Worm (Caenorhabditis elegans) whole organism, L3 larva: ENCODE measurements around the gene K07B1.7.

Experiments used
- R02D3.7 ChIP-seq: fragments of 150-350 bp; optimal IDR thresholded peaks from 2 replicates; lab custom pipeline; 2014; ENCODE audit warnings: missing biosample characterization, missing genetic modification characterization
- ZK546.5 ChIP-seq: sonication (generic microtip); optimal IDR thresholded peaks from 2 replicates; lab custom pipeline; 2017; ENCODE audit warnings: missing biosample characterization, missing genetic modification characterization
- aly-2 ChIP-seq: fragments of 150-350 bp; optimal IDR thresholded peaks from 2 replicates; lab custom pipeline; 2014; ENCODE audit warnings: missing biosample characterization, missing genetic modification characterization
- ama-1 ChIP-seq: fragments of 150-350 bp; optimal IDR thresholded peaks from 2 replicates; lab custom pipeline; 2018
- ceh-16 ChIP-seq: sonication (generic microtip); optimal IDR thresholded peaks from 2 replicates; lab custom pipeline; 2017; ENCODE audit warnings: missing biosample characterization, missing genetic modification characterization
- ceh-28 ChIP-seq: fragments of 150-350 bp; optimal IDR thresholded peaks from 2 replicates; lab custom pipeline; 2014; ENCODE audit warnings: missing biosample characterization, missing genetic modification reagents, missing genetic modification characterization
- ceh-82 ChIP-seq: fragments of 150-350 bp; optimal IDR thresholded peaks from 2 replicates; lab custom pipeline; 2014; ENCODE audit warnings: missing biosample characterization, missing genetic modification characterization
- ceh-9 ChIP-seq: sonication (generic microtip); optimal IDR thresholded peaks from 2 replicates; lab custom pipeline; 2018; ENCODE audit warnings: missing biosample characterization, missing genetic modification characterization
- daf-12 ChIP-seq: fragments of 150-350 bp; optimal IDR thresholded peaks from 2 replicates; lab custom pipeline; 2014; ENCODE audit warnings: missing biosample characterization, missing genetic modification reagents, missing genetic modification characterization
- egl-27 ChIP-seq: sonication (generic microtip); optimal IDR thresholded peaks from 4 replicates; lab custom pipeline; 2017; ENCODE audit warnings: missing biosample characterization, missing genetic modification reagents, missing genetic modification characterization
- egl-5 ChIP-seq: fragments of 150-350 bp; optimal IDR thresholded peaks from 2 replicates; lab custom pipeline; 2017; ENCODE audit warnings: missing biosample characterization, missing genetic modification reagents, missing genetic modification characterization, inconsistent platforms
- elt-1 ChIP-seq: fragments of 150-350 bp; optimal IDR thresholded peaks from 2 replicates; lab custom pipeline; 2014; ENCODE audit warnings: missing biosample characterization, missing genetic modification characterization
- elt-2 ChIP-seq: sonication (generic microtip); optimal IDR thresholded peaks from 2 replicates; lab custom pipeline; 2016; ENCODE audit warnings: missing genetic modification reagents, mild to moderate bottlenecking, missing genetic modification characterization, missing compliant biosample characterization
- elt-3 ChIP-seq, 3 experiments: fragments of 150-350 bp in 1 of 3; sonication (generic microtip) in 2 of 3; optimal IDR thresholded peaks; 2 replicates in 2 of 3; 4 replicates in 1 of 3; lab custom pipeline; 2014 to 2017; ENCODE audit warnings: missing biosample characterization in 3 of 3, missing genetic modification characterization in 3 of 3
- eor-1 ChIP-seq, 2 experiments: fragments of 150-350 bp; optimal IDR thresholded peaks; 2 replicates each; lab custom pipeline; 2014 to 2018; ENCODE audit warnings: missing biosample characterization in 2 of 2, missing genetic modification characterization in 2 of 2
- fkh-10 ChIP-seq: sonication (generic microtip); optimal IDR thresholded peaks from 2 replicates; lab custom pipeline; 2017; ENCODE audit warnings: missing biosample characterization, missing genetic modification reagents, missing genetic modification characterization
- fkh-2 ChIP-seq: fragments of 150-350 bp; optimal IDR thresholded peaks from 2 replicates; lab custom pipeline; 2014; ENCODE audit warnings: missing biosample characterization, missing genetic modification reagents, missing genetic modification characterization
- fos-1 ChIP-seq: fragments of 150-350 bp; optimal IDR thresholded peaks from 2 replicates; lab custom pipeline; 2014; ENCODE audit warnings: missing biosample characterization, missing genetic modification characterization
- hmg-11 ChIP-seq: sonication (generic microtip); optimal IDR thresholded peaks from 2 replicates; lab custom pipeline; 2016; ENCODE audit warnings: missing genetic modification characterization, missing compliant biosample characterization
- jun-1 ChIP-seq: fragments of 150-350 bp; optimal IDR thresholded peaks from 2 replicates; lab custom pipeline; 2014; ENCODE audit warnings: missing biosample characterization, missing genetic modification reagents, missing genetic modification characterization
- lin-15B ChIP-seq: fragments of 150-350 bp; optimal IDR thresholded peaks from 2 replicates; lab custom pipeline; 2014; ENCODE audit warnings: missing biosample characterization, missing genetic modification characterization
- lin-39 ChIP-seq: fragments of 150-350 bp; optimal IDR thresholded peaks from 2 replicates; lab custom pipeline; 2018; ENCODE audit warnings: missing biosample characterization, missing genetic modification reagents, missing genetic modification characterization
- lsy-12 ChIP-seq: sonication (generic microtip); optimal IDR thresholded peaks from 2 replicates; lab custom pipeline; 2016; ENCODE audit warnings: mild to moderate bottlenecking, missing genetic modification characterization, missing compliant biosample characterization
- mdl-1 ChIP-seq: fragments of 150-350 bp; optimal IDR thresholded peaks from 2 replicates; lab custom pipeline; 2014; ENCODE audit warnings: missing biosample characterization, missing genetic modification characterization
- mml-1 ChIP-seq: fragments of 150-350 bp; sonication (generic microtip); optimal IDR thresholded peaks from 3 replicates; lab custom pipeline; 2014; ENCODE audit warnings: missing biosample characterization, missing genetic modification characterization
- nfya-1 ChIP-seq: sonication (generic microtip); optimal IDR thresholded peaks from 2 replicates; lab custom pipeline; 2017; ENCODE audit warnings: missing genetic modification characterization, mild to moderate bottlenecking, missing compliant biosample characterization, antibody characterized with exemption, moderate library complexity; ENCODE audit not compliant: insufficient read depth
- nhr-11 ChIP-seq: fragments of 150-350 bp; optimal IDR thresholded peaks from 2 replicates; lab custom pipeline; 2014; ENCODE audit warnings: missing biosample characterization, missing genetic modification characterization
- nhr-12 ChIP-seq: fragments of 150-350 bp; optimal IDR thresholded peaks from 2 replicates; lab custom pipeline; 2014; ENCODE audit warnings: missing biosample characterization, missing genetic modification characterization
- nhr-23 ChIP-seq: fragments of 150-350 bp; optimal IDR thresholded peaks from 2 replicates; lab custom pipeline; 2014; ENCODE audit warnings: missing biosample characterization, missing genetic modification reagents, missing genetic modification characterization
- nhr-237 ChIP-seq: fragments of 150-350 bp; optimal IDR thresholded peaks from 2 replicates; lab custom pipeline; 2014; ENCODE audit warnings: missing biosample characterization, missing genetic modification characterization
- nhr-25 ChIP-seq: sonication (generic microtip); optimal IDR thresholded peaks from 2 replicates; lab custom pipeline; 2017; ENCODE audit warnings: missing biosample characterization, missing genetic modification characterization
- nhr-28 ChIP-seq: fragments of 150-350 bp; optimal IDR thresholded peaks from 2 replicates; lab custom pipeline; 2014; ENCODE audit warnings: missing biosample characterization, missing genetic modification characterization
- nhr-43 ChIP-seq: sonication (generic microtip); optimal IDR thresholded peaks from 2 replicates; lab custom pipeline; 2016; ENCODE audit warnings: mild to moderate bottlenecking, missing genetic modification characterization, missing compliant biosample characterization; ENCODE audit not compliant: poor library complexity, severe bottlenecking
- nhr-67 ChIP-seq: fragments of 150-350 bp; optimal IDR thresholded peaks from 2 replicates; lab custom pipeline; 2014; ENCODE audit warnings: missing biosample characterization, missing genetic modification characterization
- nhr-76 ChIP-seq: fragments of 150-350 bp; sonication (generic microtip); optimal IDR thresholded peaks from 5 replicates; lab custom pipeline; 2014; ENCODE audit warnings: missing biosample characterization, missing genetic modification characterization
- nhr-77 ChIP-seq: fragments of 150-350 bp; optimal IDR thresholded peaks from 2 replicates; lab custom pipeline; 2014; ENCODE audit warnings: missing biosample characterization, missing genetic modification characterization
- pha-4 ChIP-seq: fragments of 150-350 bp; optimal IDR thresholded peaks from 2 replicates; lab custom pipeline; 2014; ENCODE audit warnings: missing biosample characterization, missing genetic modification reagents, missing genetic modification characterization
- pqm-1 ChIP-seq: fragments of 150-350 bp; optimal IDR thresholded peaks from 2 replicates; lab custom pipeline; 2017; ENCODE audit warnings: missing biosample characterization, missing genetic modification characterization, inconsistent platforms
- sea-2 ChIP-seq: fragments of 150-350 bp; sonication (generic microtip); optimal IDR thresholded peaks from 4 replicates; lab custom pipeline; 2014; ENCODE audit warnings: missing biosample characterization, missing genetic modification reagents, missing genetic modification characterization
- skn-1 ChIP-seq: fragments of 150-350 bp; optimal IDR thresholded peaks from 2 replicates; lab custom pipeline; 2014; ENCODE audit warnings: missing biosample characterization, missing genetic modification characterization
- snpc-4 ChIP-seq: fragments of 150-350 bp; optimal IDR thresholded peaks from 2 replicates; lab custom pipeline; 2014; ENCODE audit warnings: missing biosample characterization, missing genetic modification characterization
- tbx-2 ChIP-seq: sonication (generic microtip); optimal IDR thresholded peaks from 2 replicates; lab custom pipeline; 2016; ENCODE audit warnings: mild to moderate bottlenecking, missing genetic modification characterization, missing compliant biosample characterization
- unc-39 ChIP-seq: sonication (generic microtip); optimal IDR thresholded peaks from 4 replicates; lab custom pipeline; 2017; ENCODE audit warnings: missing biosample characterization, missing genetic modification characterization
- unc-62 ChIP-seq: fragments of 150-350 bp; sonication (generic microtip); optimal IDR thresholded peaks from 4 replicates; lab custom pipeline; 2014; ENCODE audit warnings: missing biosample characterization, missing genetic modification reagents, missing genetic modification characterization
- zag-1 ChIP-seq: fragments of 150-350 bp; optimal IDR thresholded peaks from 2 replicates; lab custom pipeline; 2014; ENCODE audit warnings: missing biosample characterization, missing genetic modification characterization
- ztf-11 ChIP-seq: fragments of 150-350 bp; optimal IDR thresholded peaks from 2 replicates; lab custom pipeline; 2014; ENCODE audit warnings: missing biosample characterization, missing genetic modification characterization
- ztf-4 ChIP-seq: fragments of 150-350 bp; optimal IDR thresholded peaks from 2 replicates; lab custom pipeline; 2014; ENCODE audit warnings: missing biosample characterization, missing genetic modification characterization

K07B1.7 gene

ce11 chrV:9346804-9347203 lies at the start of gene K07B1.7, which contains the start of gene try-5:
TSS of gene K07B1.7 (minus strand) at chrV:9346962.
TSS of gene try-5 (plus strand) at chrV:9347044.
- TF ChIP-seq ceh-82 (tag; lab: Kevin White, UChicago) (no peak), nhr-25 (tag; lab: Kevin White, UChicago) (peak; percentile 62), lsy-12 (tag; lab: Kevin White, UChicago) (no peak), unc-62 (GFP tag; lab: Kevin White, UChicago) (no peak), elt-3 (tag; optimal IDR thresholded peaks at IDR 0.05; lab: Kevin White, UChicago) (no peak), ztf-4 (tag; lab: Kevin White, UChicago) (no peak), nhr-76 (tag; lab: Kevin White, UChicago) (no peak), tbx-2 (no peak), ceh-9 (tag; lab: Kevin White, UChicago) (no peak), nhr-67 (no peak), eor-1 (tag; optimal IDR thresholded peaks at IDR 0.05; lab: Kevin White, UChicago) (no peak), jun-1 (no peak), ZK546.5 (tag; lab: Kevin White, UChicago) (no peak), snpc-4 (tag; lab: Kevin White, UChicago) (no peak), daf-12 (no peak), mdl-1 (no peak), unc-39 (tag; lab: Kevin White, UChicago) (no peak), nhr-43 (tag; lab: Kevin White, UChicago) (no peak), nhr-77 (tag; lab: Kevin White, UChicago) (no peak), lin-15B (tag; lab: Kevin White, UChicago) (peak; percentile 64), skn-1 (tag; lab: Kevin White, UChicago) (peak; percentile 61), fkh-10 (GFP tag; lab: Kevin White, UChicago) (no peak), ztf-11 (tag; lab: Kevin White, UChicago) (no peak), nhr-28 (tag; lab: Kevin White, UChicago) (no peak), nhr-23 (no peak), pqm-1 (no peak), R02D3.7 (tag; lab: Kevin White, UChicago) (peak; percentile 96), nhr-237 (tag; lab: Kevin White, UChicago) (no peak), nfya-1 (tag; lab: Kevin White, UChicago) (peak; percentile 82), nhr-12 (no peak), egl-27 (tag; lab: Kevin White, UChicago) (no peak), ama-1 (lab: Kevin White, UChicago) (no peak), fos-1 (tag; lab: Kevin White, UChicago) (no peak), aly-2 (tag; lab: Kevin White, UChicago) (no peak), lin-39 (peak; percentile 12), hmg-11 (tag; lab: Kevin White, UChicago) (no peak), nhr-11 (tag; lab: Kevin White, UChicago) (no peak), elt-1 (no peak), mml-1 (no peak), sea-2 (GFP tag; lab: Kevin White, UChicago) (no peak), elt-2 (tag; lab: Kevin White, UChicago) (no peak), fkh-2 (tag; lab: Kevin White, UChicago) (no peak), ceh-16 (tag; lab: Kevin White, UChicago) (no peak), zag-1 (no peak), pha-4 (tag; lab: Kevin White, UChicago) (peak; percentile 85), egl-5 (peak; percentile 54), ceh-28 (tag; lab: Kevin White, UChicago) (peak; percentile 94)
